Worm (Caenorhabditis elegans) whole organism, L4 larva: ENCODE measurements around the gene F21C10.7.

ENCODE experiments used
- D1046.2 ChIP-seq: fragments of 200-800 bp; sonication (Bioruptor generic); IDR thresholded peaks from 2 replicates; pipeline ENCODE4 v1.3.6; 2022; ENCODE audit warnings: missing genetic modification characterization, missing compliant biosample characterization
- F10B5.3 ChIP-seq: sonication (generic microtip); optimal IDR thresholded peaks from 2 replicates; lab custom pipeline; 2016; ENCODE audit warnings: mild to moderate bottlenecking, missing genetic modification characterization, missing compliant biosample characterization
- F37D6.2 ChIP-seq: sonication (generic microtip); optimal IDR thresholded peaks from 2 replicates; lab custom pipeline; 2016; ENCODE audit warnings: mild to moderate bottlenecking, missing genetic modification characterization, missing compliant biosample characterization
- F49E8.2 ChIP-seq: sonication (generic microtip); optimal IDR thresholded peaks from 2 replicates; lab custom pipeline; 2016; ENCODE audit warnings: missing compliant biosample characterization, mild to moderate bottlenecking, missing genetic modification characterization, borderline replicate concordance
- R02D3.7 ChIP-seq: fragments of 150-350 bp; sonication (generic microtip); optimal IDR thresholded peaks from 3 replicates; lab custom pipeline; 2014; ENCODE audit warnings: missing biosample characterization, missing genetic modification characterization
- T20F7.1 ChIP-seq: fragments of 200-800 bp; sonication (Bioruptor generic); optimal IDR thresholded peaks from 2 replicates; lab custom pipeline; 2018; ENCODE audit warnings: mild to moderate bottlenecking, missing genetic modification characterization, missing compliant biosample characterization
- T26A8.4 ChIP-seq: fragments of 200-800 bp; sonication (Bioruptor generic); IDR thresholded peaks from 2 replicates; pipeline ENCODE4 v1.3.6; 2022; ENCODE audit warnings: missing genetic modification characterization, missing compliant biosample characterization
- Y75B8A.6 ChIP-seq: fragments of 200-800 bp; sonication (Bioruptor generic); IDR thresholded peaks from 2 replicates; pipeline ENCODE4 v1.3.6; 2022; ENCODE audit warnings: missing genetic modification reagents, missing genetic modification characterization, missing compliant biosample characterization
- aha-1 ChIP-seq: fragments of 150-350 bp; peaks from one replicate; lab custom pipeline; 2014; ENCODE audit warnings: missing biosample characterization, missing genetic modification characterization
- aly-2 ChIP-seq: sonication (generic microtip); optimal IDR thresholded peaks from 2 replicates; lab custom pipeline; 2018; ENCODE audit warnings: missing biosample characterization, missing genetic modification characterization
- ama-1 ChIP-seq: fragments of 150-350 bp; optimal IDR thresholded peaks from 2 replicates; lab custom pipeline; 2014; ENCODE audit warnings: inconsistent platforms, mixed read lengths
- attf-4 ChIP-seq: sonication (generic microtip); optimal IDR thresholded peaks from 3 replicates; lab custom pipeline; 2017; ENCODE audit warnings: missing biosample characterization, missing genetic modification characterization
- ceh-32 ChIP-seq: sonication (generic microtip); optimal IDR thresholded peaks from 2 replicates; lab custom pipeline; 2016; ENCODE audit warnings: mild to moderate bottlenecking, missing genetic modification characterization, missing compliant biosample characterization; ENCODE audit not compliant: poor library complexity
- ces-1 ChIP-seq: fragments of 150-350 bp; sonication (generic microtip); optimal IDR thresholded peaks from 4 replicates; lab custom pipeline; 2014; ENCODE audit warnings: missing biosample characterization, missing genetic modification reagents, missing genetic modification characterization
- ctbp-1 ChIP-seq: fragments of 200-800 bp; sonication (Bioruptor generic); IDR thresholded peaks from 2 replicates; pipeline ENCODE4 v1.3.6; 2022; ENCODE audit warnings: missing genetic modification reagents, missing genetic modification characterization, missing compliant biosample characterization
- daf-12 ChIP-seq: fragments of 150-350 bp; optimal IDR thresholded peaks from 2 replicates; lab custom pipeline; 2014; ENCODE audit warnings: missing biosample characterization, missing genetic modification reagents, missing genetic modification characterization
- daf-16 ChIP-seq, 3 experiments: sonication (generic microtip); optimal IDR thresholded peaks; 2 replicates each; lab custom pipeline; 2016 to 2017; ENCODE audit warnings: missing genetic modification characterization in 3 of 3, missing genetic modification reagents in 3 of 3, mild to moderate bottlenecking in 2 of 3, missing compliant biosample characterization in 2 of 3, missing biosample characterization in 1 of 3, moderate library complexity in 1 of 3
- daf-8 ChIP-seq: fragments of 200-800 bp; sonication (Bioruptor generic); IDR thresholded peaks from 2 replicates; pipeline ENCODE4 v1.3.6; 2022; ENCODE audit warnings: missing genetic modification characterization, missing compliant biosample characterization
- dmd-6 ChIP-seq: fragments of 200-800 bp; sonication (Bioruptor generic); IDR thresholded peaks from 2 replicates; pipeline ENCODE4 v1.3.6; 2022; ENCODE audit warnings: missing genetic modification reagents, missing genetic modification characterization, missing compliant biosample characterization
- dmd-9 ChIP-seq: fragments of 200-800 bp; sonication (Bioruptor generic); IDR thresholded peaks from 2 replicates; pipeline ENCODE4 v1.3.6; 2022; ENCODE audit warnings: missing genetic modification reagents, missing genetic modification characterization, missing compliant biosample characterization
- gei-8 ChIP-seq: fragments of 200-800 bp; sonication (Bioruptor generic); optimal IDR thresholded peaks from 2 replicates; lab custom pipeline; 2018; ENCODE audit warnings: mild to moderate bottlenecking, missing genetic modification characterization, missing compliant biosample characterization
- hif-1 ChIP-seq, 2 experiments: sonication (generic microtip); optimal IDR thresholded peaks; 2 replicates each; lab custom pipeline; 2016 to 2017; ENCODE audit warnings: missing compliant biosample characterization in 2 of 2, missing genetic modification characterization in 2 of 2, missing genetic modification reagents in 2 of 2, missing genotype in 2 of 2, mild to moderate bottlenecking in 1 of 2
- hlh-30 ChIP-seq: sonication (generic microtip); optimal IDR thresholded peaks from 2 replicates; lab custom pipeline; 2017; ENCODE audit warnings: antibody characterized with exemption, mild to moderate bottlenecking, missing genetic modification characterization, missing compliant biosample characterization; ENCODE audit not compliant: insufficient read depth
- hmg-1.1 ChIP-seq: fragments of 200-800 bp; sonication (Bioruptor generic); IDR thresholded peaks from 2 replicates; pipeline ENCODE4 v1.3.6; 2022; ENCODE audit warnings: missing genetic modification reagents, missing genetic modification characterization, missing compliant biosample characterization
- lim-7 ChIP-seq: fragments of 200-800 bp; sonication (Bioruptor generic); IDR thresholded peaks from 2 replicates; pipeline ENCODE4 v1.3.6; 2022; ENCODE audit warnings: missing genetic modification characterization, missing compliant biosample characterization
- lin-38 ChIP-seq: fragments of 200-800 bp; sonication (Bioruptor generic); IDR thresholded peaks from 2 replicates; pipeline ENCODE4 v1.3.6; 2022; ENCODE audit warnings: missing genetic modification reagents, missing genetic modification characterization, missing compliant biosample characterization
- lsy-2 ChIP-seq, 2 experiments: fragments of 150-350 bp in 1 of 2; sonication (generic microtip) in 1 of 2; optimal IDR thresholded peaks; 2 replicates each; lab custom pipeline; 2014 to 2017; ENCODE audit warnings: missing biosample characterization in 2 of 2, missing genetic modification characterization in 2 of 2
- madf-5 ChIP-seq, 2 experiments: fragments of 200-800 bp; sonication (Bioruptor generic); IDR thresholded peaks; 2 replicates each; pipeline ENCODE4 v1.3.6; 2022; ENCODE audit warnings: missing compliant biosample characterization in 2 of 2, missing genetic modification characterization in 2 of 2
- madf-9 ChIP-seq: fragments of 200-800 bp; sonication (Bioruptor generic); conservative IDR thresholded peaks from 2 replicates; pipeline ENCODE4 v1.3.6; 2022; ENCODE audit warnings: missing genetic modification reagents, missing genetic modification characterization, missing compliant biosample characterization
- mdl-1 ChIP-seq, 2 experiments: fragments of 150-350 bp in 1 of 2; sonication (generic microtip) in 1 of 2; optimal IDR thresholded peaks; 2 replicates each; lab custom pipeline; 2014 to 2017; ENCODE audit warnings: missing biosample characterization in 2 of 2, missing genetic modification characterization in 2 of 2
- mes-2 ChIP-seq: sonication (generic microtip); optimal IDR thresholded peaks from 2 replicates; lab custom pipeline; 2016; ENCODE audit warnings: missing genotype, mild to moderate bottlenecking, missing genetic modification characterization, missing compliant biosample characterization; ENCODE audit not compliant: poor library complexity, severe bottlenecking
- mxl-2 ChIP-seq: fragments of 200-800 bp; sonication (Bioruptor generic); conservative IDR thresholded peaks from 2 replicates; pipeline ENCODE4 v1.3.6; 2022; ENCODE audit warnings: missing genetic modification reagents, missing genetic modification characterization, missing compliant biosample characterization
- nhr-10 ChIP-seq: fragments of 150-350 bp; optimal IDR thresholded peaks from 2 replicates; lab custom pipeline; 2014; ENCODE audit warnings: missing biosample characterization, missing genetic modification characterization
- nhr-11 ChIP-seq: fragments of 150-350 bp; optimal IDR thresholded peaks from 2 replicates; lab custom pipeline; 2014; ENCODE audit warnings: missing biosample characterization, missing genetic modification characterization
- nhr-111 ChIP-seq: fragments of 200-800 bp; sonication (Bioruptor generic); optimal IDR thresholded peaks from 2 replicates; lab custom pipeline; 2018; ENCODE audit warnings: mild to moderate bottlenecking, missing genetic modification characterization, missing compliant biosample characterization
- nhr-25 ChIP-seq: sonication (generic microtip); optimal IDR thresholded peaks from 2 replicates; lab custom pipeline; 2017; ENCODE audit warnings: missing genetic modification characterization, mild to moderate bottlenecking, missing compliant biosample characterization, antibody characterized with exemption, moderate library complexity, borderline replicate concordance; ENCODE audit not compliant: insufficient read depth
- nhr-28 ChIP-seq: fragments of 150-350 bp; optimal IDR thresholded peaks from 2 replicates; lab custom pipeline; 2014; ENCODE audit warnings: missing biosample characterization, missing genetic modification characterization
- nhr-6 ChIP-seq: fragments of 150-350 bp; optimal IDR thresholded peaks from 2 replicates; lab custom pipeline; 2014; ENCODE audit warnings: missing biosample characterization, missing genetic modification characterization
- nhr-77 ChIP-seq: fragments of 150-350 bp; optimal IDR thresholded peaks from 2 replicates; lab custom pipeline; 2014; ENCODE audit warnings: missing biosample characterization, missing genetic modification characterization
- php-3 ChIP-seq: fragments of 200-800 bp; sonication (Bioruptor generic); IDR thresholded peaks from 2 replicates; pipeline ENCODE4 v1.3.6; 2022; ENCODE audit warnings: missing genetic modification reagents, missing genetic modification characterization, missing compliant biosample characterization
- pqm-1 ChIP-seq: sonication (generic microtip); optimal IDR thresholded peaks from 2 replicates; lab custom pipeline; 2017; ENCODE audit warnings: missing biosample characterization, missing genetic modification characterization
- saeg-2 ChIP-seq: fragments of 200-800 bp; sonication (Bioruptor generic); IDR thresholded peaks from 2 replicates; pipeline ENCODE4 v1.3.6; 2022; ENCODE audit warnings: missing genetic modification reagents, missing genetic modification characterization, missing compliant biosample characterization
- set-16 ChIP-seq: fragments of 200-800 bp; sonication (Bioruptor generic); IDR thresholded peaks from 2 replicates; pipeline ENCODE4 v1.3.6; 2022; ENCODE audit warnings: missing genetic modification reagents, missing genetic modification characterization, missing compliant biosample characterization
- snpc-4 ChIP-seq: fragments of 150-350 bp; optimal IDR thresholded peaks from 2 replicates; lab custom pipeline; 2014; ENCODE audit warnings: missing biosample characterization, missing genetic modification characterization
- unc-62 ChIP-seq, 3 experiments: fragments of 150-350 bp in 1 of 3; sonication (generic microtip); optimal IDR thresholded peaks in 2 of 3; peaks in 1 of 3; 1 replicate in 1 of 3; 2 replicates in 2 of 3; lab custom pipeline; 2014 to 2017; ENCODE audit warnings: missing biosample characterization in 3 of 3, missing genetic modification characterization in 3 of 3, missing genetic modification reagents in 3 of 3, missing genotype in 1 of 3
- zag-1 ChIP-seq: fragments of 150-350 bp; optimal IDR thresholded peaks from 2 replicates; lab custom pipeline; 2014; ENCODE audit warnings: missing biosample characterization, missing genetic modification characterization
- zfp-3 ChIP-seq: fragments of 200-800 bp; sonication (Bioruptor generic); conservative IDR thresholded peaks from 2 replicates; pipeline ENCODE4 v1.3.6; 2022; ENCODE audit warnings: missing genetic modification reagents, missing genetic modification characterization, missing compliant biosample characterization
- zip-11 ChIP-seq: fragments of 200-800 bp; sonication (Bioruptor generic); IDR thresholded peaks from 2 replicates; pipeline ENCODE4 v1.3.6; 2022; ENCODE audit warnings: missing genetic modification characterization, missing compliant biosample characterization
- zip-2 ChIP-seq: fragments of 150-350 bp; optimal IDR thresholded peaks from 2 replicates; lab custom pipeline; 2014; ENCODE audit warnings: missing biosample characterization, missing genetic modification characterization

F21C10.7 gene

ce11 chrV:9074360-9074834, 38.2 kb upstream of the F21C10.7 start (continued):
- peak in 1 of 2 experiments; percentile 40 for TF ChIP-seq hif-1 (tag; optimal IDR thresholded peaks at IDR 0.05; lab: Kevin White, UChicago)
- no peak for TF ChIP-seq T20F7.1 (GFP tag; lab: Kevin White, UChicago)
- no peak for TF ChIP-seq set-16
- TF ChIP-seq dmd-6, result peak; percentile 34; the same call in 1 of the 2 replicates
- TF ChIP-seq saeg-2 (GFP tag; lab: Robert Waterston, UW), result no peak
- no peak for TF ChIP-seq hmg-1.1
- TF ChIP-seq nhr-6 (tag; lab: Kevin White, UChicago), result no peak
- peak; percentile 4; the same call in 1 of the 2 replicates for TF ChIP-seq zfp-3 (GFP tag; lab: Robert Waterston, UW)
- no peak for TF ChIP-seq snpc-4 (tag; lab: Kevin White, UChicago)
- no peak for TF ChIP-seq ces-1 (GFP tag; lab: Kevin White, UChicago)
- TF ChIP-seq lin-38 (GFP tag; lab: Robert Waterston, UW), result no peak
- TF ChIP-seq hlh-30 (tag; lab: Kevin White, UChicago), result peak; percentile 53
- peak; percentile 16 to 27 for TF ChIP-seq lsy-2 (tag; optimal IDR thresholded peaks at IDR 0.05; lab: Kevin White, UChicago)
- TF ChIP-seq attf-4 (tag; lab: Kevin White, UChicago), result no peak
- TF ChIP-seq nhr-28 (tag; lab: Kevin White, UChicago), result peak; percentile 68
- TF ChIP-seq ctbp-1, result no peak
- TF ChIP-seq pqm-1, result no peak
- no peak for TF ChIP-seq madf-5 (GFP tag; IDR thresholded peaks at IDR 0.05; lab: Robert Waterston, UW)
- TF ChIP-seq nhr-10 (tag; lab: Kevin White, UChicago), result peak; percentile 41
- no peak for TF ChIP-seq F37D6.2 (tag; lab: Kevin White, UChicago)
- TF ChIP-seq nhr-25, result no peak
- no peak for TF ChIP-seq madf-9 (GFP tag; lab: Robert Waterston, UW)
- no peak for TF ChIP-seq zip-2
- TF ChIP-seq gei-8 (GFP tag; lab: Kevin White, UChicago), result no peak
- peak in 1 of 2 experiments; percentile 49 for TF ChIP-seq mdl-1 (tag; optimal IDR thresholded peaks at IDR 0.05; lab: Kevin White, UChicago)
- TF ChIP-seq mxl-2 (GFP tag; lab: Robert Waterston, UW), result no peak
- TF ChIP-seq T26A8.4, result no peak
- TF ChIP-seq nhr-11, result no peak
- no peak for TF ChIP-seq zip-11 (GFP tag; lab: Robert Waterston, UW)
- TF ChIP-seq php-3 (GFP tag; lab: Robert Waterston, UW), result peak; percentile 76
- peak; percentile 96 for TF ChIP-seq aha-1 (tag; lab: Kevin White, UChicago)
- TF ChIP-seq ama-1, result no peak
- TF ChIP-seq mes-2 (tag; lab: Kevin White, UChicago), result no peak
- TF ChIP-seq Y75B8A.6 (GFP tag; lab: Robert Waterston, UW), result no peak

DNA sequence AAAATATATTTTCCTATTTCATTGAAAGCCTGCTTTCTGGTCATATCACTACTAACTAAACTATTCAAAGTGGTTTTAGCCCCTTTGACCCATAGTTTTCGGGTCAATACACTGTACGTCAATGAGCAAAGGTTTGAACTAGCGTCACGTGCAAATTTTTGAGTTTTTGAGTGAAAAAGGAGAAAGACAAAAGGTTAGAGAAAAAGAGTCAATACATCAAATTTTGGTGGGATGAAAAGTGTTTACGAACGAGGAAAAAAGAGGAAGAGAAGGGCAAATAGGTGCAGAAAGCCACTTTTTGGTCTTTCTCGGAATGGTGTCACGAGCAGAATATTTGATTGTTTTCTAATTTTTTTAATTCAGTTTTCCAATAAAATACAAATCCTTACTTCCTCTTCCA, 36.7 kb upstream of the F21C10.7 start:
- TF ChIP-seq F10B5.3 (tag; lab: Kevin White, UChicago) (no peak), snpc-4 (tag; lab: Kevin White, UChicago) (no peak), lim-7 (no peak), ceh-32 (no peak), nhr-25 (no peak), zag-1 (tag; lab: Kevin White, UChicago) (no peak), nhr-28 (tag; lab: Kevin White, UChicago) (peak; percentile 25), daf-12 (tag; lab: Kevin White, UChicago) (no peak), nhr-77 (tag; lab: Kevin White, UChicago) (no peak), R02D3.7 (tag; lab: Kevin White, UChicago) (no peak), daf-16 (GFP tag; optimal IDR thresholded peaks at IDR 0.05; lab: Kevin White, UChicago) (no peak), daf-16 (tag; optimal IDR thresholded peaks at IDR 0.05; lab: Kevin White, UChicago) (peak; percentile 59), nhr-111 (GFP tag; lab: Kevin White, UChicago) (no peak), mes-2 (tag; lab: Kevin White, UChicago) (no peak), mxl-2 (GFP tag; lab: Robert Waterston, UW) (no peak), D1046.2 (no peak), mdl-1 (tag; optimal IDR thresholded peaks at IDR 0.05; lab: Kevin White, UChicago) (peak in 1 of 2 experiments; percentile 32), php-3 (GFP tag; lab: Robert Waterston, UW) (no peak), F49E8.2 (tag; lab: Kevin White, UChicago) (no peak), daf-8 (GFP tag; lab: Robert Waterston, UW) (no peak), dmd-9 (GFP tag; lab: Robert Waterston, UW) (no peak), aly-2 (tag; lab: Kevin White, UChicago) (no peak), pqm-1 (no peak), unc-62 (GFP tag; optimal IDR thresholded peaks at IDR 0.05 in 1 of 2; lab: Kevin White, UChicago) (no peak), unc-62 (tag; optimal IDR thresholded peaks at IDR 0.05; lab: Kevin White, UChicago) (no peak)
